Fruit fly (Drosophila melanogaster): ENCODE measurements around the gene CG8916.

The CG8916 gene

dm6 chrX:15934226-15934547 lies 12.4 kb downstream of the CG8916 start:
- no peak for TF ChIP-seq CG17801 (GFP tag; optimal IDR thresholded peaks at IDR 0.05; ENCODE audit: partially characterized antibody)

- TF ChIP-seq CG17801 (GFP tag; optimal IDR thresholded peaks at IDR 0.05; ENCODE audit: partially characterized antibody) = no peak
Measured at dm6 chrX:15940105-15940955, 18.6 kb downstream of the CG8916 start, which contains the start of gene Stim. Gene Stim (minus strand): TSS chrX:15940451.

dm6 chrX:15940956-15941246 lies 19.1 kb downstream of the CG8916 start, which contains the start of gene CG8924:
Gene CG8924 (plus strand): TSS chrX:15941077.
- TF ChIP-seq CG17801 (GFP tag; optimal IDR thresholded peaks at IDR 0.05; ENCODE audit: partially characterized antibody) = no peak

DNA sequence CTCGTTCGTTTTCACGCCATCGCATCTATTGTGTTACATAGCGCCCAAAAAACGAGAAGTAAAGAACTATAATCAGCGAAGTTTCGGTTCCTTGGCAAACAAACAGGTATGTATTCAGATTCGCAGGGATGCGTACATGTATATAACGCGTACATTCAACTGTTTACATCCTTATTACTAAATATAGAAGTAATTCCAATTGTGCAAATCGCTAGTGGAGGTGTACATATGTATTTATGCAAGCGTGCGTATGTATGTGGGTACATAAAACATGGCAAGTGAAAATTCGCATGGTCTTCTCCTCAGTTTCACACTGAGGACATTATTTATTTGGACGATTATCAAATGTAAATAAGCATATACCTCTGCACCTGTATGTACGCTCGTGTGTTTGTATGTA lies 19.8 kb downstream of the CG8916 start:
- TF ChIP-seq CG17801 (GFP tag; optimal IDR thresholded peaks at IDR 0.05; ENCODE audit: partially characterized antibody) = no peak

DNA sequence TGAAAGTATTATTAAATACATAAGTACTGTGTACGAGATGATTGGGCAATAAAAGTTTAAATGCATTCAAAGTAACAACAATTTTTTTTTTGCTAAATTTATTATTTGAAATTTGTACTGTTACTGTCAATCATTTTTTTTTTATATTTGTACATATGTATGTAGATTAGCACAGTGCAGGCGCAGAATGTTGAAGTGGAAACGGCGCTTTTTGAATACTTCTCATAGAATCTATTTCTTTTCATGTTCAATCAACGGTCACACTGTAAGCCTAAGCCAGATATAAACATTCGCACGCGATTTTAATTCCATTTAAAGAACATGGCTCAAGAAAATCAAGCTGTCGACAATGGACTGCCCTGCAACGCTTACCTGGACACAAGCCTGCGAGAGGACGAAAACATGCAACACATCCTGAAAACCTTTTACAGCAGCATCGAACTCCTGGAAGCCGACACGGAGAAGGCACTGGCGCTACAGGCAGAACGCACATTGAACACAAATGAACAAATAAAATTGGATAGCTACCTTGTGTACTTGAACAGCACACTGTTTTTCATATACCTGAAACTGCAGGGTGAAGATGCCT lies 23.1 kb downstream of the CG8916 start, which contains the start of gene Rrp47:
Gene Rrp47, plus strand, starts transcription at position 163 of the 589 bp plus-strand sequence.
- TF ChIP-seq CG17801 (GFP tag; optimal IDR thresholded peaks at IDR 0.05; ENCODE audit: partially characterized antibody) = no peak

DNA sequence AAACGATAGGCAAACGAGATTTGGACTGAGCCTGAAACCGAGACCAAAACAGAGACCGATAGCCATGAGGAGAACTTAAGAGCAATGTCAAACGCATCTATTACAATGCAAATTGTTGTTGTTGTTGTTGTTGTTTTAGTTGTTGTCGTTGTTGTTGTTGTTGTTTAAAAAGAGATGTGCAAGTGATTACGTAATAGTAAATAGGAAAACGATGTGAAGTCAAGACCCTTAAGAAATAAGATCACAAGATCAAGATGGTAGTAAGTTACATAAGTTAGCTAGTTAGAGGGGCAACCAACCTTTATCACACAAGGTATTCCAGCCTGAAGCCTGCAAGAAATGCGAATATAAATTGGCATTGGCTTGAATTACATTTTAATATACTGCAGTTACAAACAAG lies 28.3 kb downstream of the CG8916 start:
- TF ChIP-seq CG17801 (GFP tag; optimal IDR thresholded peaks at IDR 0.05; ENCODE audit: partially characterized antibody) = no peak

DNA sequence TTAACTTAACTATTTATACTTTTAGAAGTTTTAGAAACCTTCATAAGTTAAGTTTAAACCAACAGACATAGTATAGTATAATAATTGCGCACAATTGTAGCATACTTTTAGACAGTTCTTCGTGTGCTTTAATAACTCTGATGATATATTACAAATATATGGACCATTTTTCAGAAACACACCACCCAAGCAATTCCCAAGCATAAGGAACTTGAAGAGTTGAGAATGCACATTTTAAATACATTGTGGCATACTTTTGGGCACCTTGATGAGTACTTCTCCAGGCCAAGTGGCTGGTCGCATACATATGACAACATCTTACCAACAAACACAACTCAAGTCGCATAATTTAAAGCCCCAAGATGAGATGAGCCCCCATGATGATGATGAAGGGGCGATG lies 47.8 kb downstream of the CG8916 start:
- no peak for TF ChIP-seq CG17801 (GFP tag; optimal IDR thresholded peaks at IDR 0.05; ENCODE audit: partially characterized antibody)

DNA sequence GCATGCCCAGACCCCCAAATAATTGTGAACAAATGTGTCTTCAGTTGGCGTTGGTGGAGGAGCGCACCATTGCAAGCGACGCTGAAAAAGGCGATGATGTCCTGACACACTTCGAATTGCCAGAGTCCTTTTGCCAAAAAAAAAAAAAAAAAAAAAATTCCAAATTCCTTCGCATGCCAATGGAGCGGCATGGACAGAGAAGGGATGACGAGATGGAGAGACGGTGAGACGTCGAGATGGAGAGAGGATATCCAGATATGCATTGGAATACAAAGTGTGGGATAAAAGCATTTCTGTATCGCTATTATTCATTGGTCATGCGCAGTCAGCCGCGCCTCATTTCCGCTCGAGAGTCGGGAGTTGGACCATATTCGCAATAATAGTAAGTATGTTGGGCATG lies 49.8 kb downstream of the CG8916 start:
- no peak for TF ChIP-seq CG17801 (GFP tag; optimal IDR thresholded peaks at IDR 0.05; ENCODE audit: partially characterized antibody)

- no peak for TF ChIP-seq CG17801 (GFP tag; optimal IDR thresholded peaks at IDR 0.05; ENCODE audit: partially characterized antibody)
Measured at dm6 chrX:15973157-15973774, 51.5 kb downstream of the CG8916 start, which contains the start of gene mmd. Gene mmd (minus strand): TSS chrX:15973159.

dm6 chrX:15974125-15974524 lies 52.4 kb downstream of the CG8916 start, which contains the start of gene Or13a:
Gene Or13a (plus strand): TSS chrX:15974425.
- TF ChIP-seq CG17801 (GFP tag; optimal IDR thresholded peaks at IDR 0.05; ENCODE audit: partially characterized antibody) = no peak
